Fruit fly (Drosophila melanogaster) whole organism, embryonic: ENCODE measurements around the gene parvin.
A peak's percentile ranks its signal among the peaks of the same experiment; 100 is the strongest.

ENCODE experiments used
- Bdp1 ChIP-seq: fragments of 200-800 bp; sonication (Bioruptor generic); optimal IDR thresholded peaks from 3 replicates; lab custom pipeline; 2016; ENCODE audit warnings: missing biosample characterization, missing genetic modification characterization
- CG10209 ChIP-seq: fragments of 200-800 bp; sonication (Bioruptor generic); optimal IDR thresholded peaks from 3 replicates; lab custom pipeline; 2017; ENCODE audit warnings: missing biosample characterization, mild to moderate bottlenecking, missing genetic modification characterization, missing genetic modification reagents
- CG10366 ChIP-seq: fragments of 200-800 bp; sonication (Bioruptor generic); IDR thresholded peaks from 2 replicates; pipeline ENCODE4 v1.3.6; 2022; ENCODE audit warnings: missing biosample characterization, missing genetic modification characterization
- CG10543 ChIP-seq: fragments of 200-800 bp; sonication (Bioruptor generic); optimal IDR thresholded peaks from 3 replicates; lab custom pipeline; 2017; ENCODE audit warnings: missing biosample characterization, mild to moderate bottlenecking, missing genetic modification characterization, moderate library complexity
- CG13123 ChIP-seq: fragments of 200-800 bp; sonication (Bioruptor generic); optimal IDR thresholded peaks from 2 replicates; lab custom pipeline; 2016; ENCODE audit warnings: missing biosample characterization, missing genetic modification characterization
- CG14441 ChIP-seq: fragments of 200-800 bp; sonication (Bioruptor generic); IDR thresholded peaks from 2 replicates; pipeline ENCODE4 v1.3.6; 2022; ENCODE audit warnings: missing biosample characterization, missing genetic modification characterization
- CG1602 ChIP-seq: fragments of 200-800 bp; sonication (Bioruptor generic); optimal IDR thresholded peaks from 3 replicates; lab custom pipeline; 2016; ENCODE audit warnings: missing biosample characterization, missing genetic modification characterization
- CG16813 ChIP-seq: fragments of 200-800 bp; sonication (Bioruptor generic); IDR thresholded peaks from 3 replicates; pipeline ENCODE4 v1.3.6; 2022; ENCODE audit warnings: missing biosample characterization, missing genetic modification characterization; ENCODE audit not compliant: partially characterized antibody
- CG17328 ChIP-seq: fragments of 200-800 bp; sonication (Bioruptor generic); IDR thresholded peaks from 2 replicates; pipeline ENCODE4 v1.3.6; 2022; ENCODE audit warnings: missing biosample characterization, missing genetic modification characterization
- CG18262 ChIP-seq: fragments of 200-800 bp; optimal IDR thresholded peaks from 3 replicates; lab custom pipeline; 2019; ENCODE audit warnings: missing biosample characterization, mild to moderate bottlenecking, missing genetic modification characterization, moderate library complexity
- CG31224 ChIP-seq: fragments of 200-800 bp; sonication (Bioruptor generic); IDR thresholded peaks from 2 replicates; pipeline ENCODE4 v1.3.6; 2022; ENCODE audit warnings: missing biosample characterization, missing genetic modification characterization
- CG33557 ChIP-seq: fragments of 200-800 bp; sonication (Bioruptor generic); optimal IDR thresholded peaks from 2 replicates; lab custom pipeline; 2019; ENCODE audit warnings: missing biosample characterization, mild to moderate bottlenecking, missing genetic modification characterization, moderate library complexity
- CG4730 ChIP-seq: fragments of 200-800 bp; sonication (Bioruptor generic); IDR thresholded peaks from 2 replicates; pipeline ENCODE4 v1.3.6; 2022; ENCODE audit warnings: missing biosample characterization, missing genetic modification characterization
- CG5180 ChIP-seq: fragments of 200-800 bp; sonication (Bioruptor generic); optimal IDR thresholded peaks from 3 replicates; lab custom pipeline; 2017; ENCODE audit warnings: missing biosample characterization, missing genetic modification characterization, mild to moderate bottlenecking, moderate library complexity, missing genetic modification reagents
- CG5953 ChIP-seq: fragments of 200-800 bp; sonication (Bioruptor generic); IDR thresholded peaks from 2 replicates; pipeline ENCODE4 v1.3.6; 2022; ENCODE audit warnings: missing biosample characterization, missing genetic modification characterization
- CG6272 ChIP-seq: fragments of 200-800 bp; sonication (Bioruptor generic); IDR thresholded peaks from 2 replicates; pipeline ENCODE4 v1.3.6; 2022; ENCODE audit warnings: missing biosample characterization, missing genetic modification characterization
- CG9817 ChIP-seq: fragments of 200-800 bp; sonication (Bioruptor generic); optimal IDR thresholded peaks from 2 replicates; lab custom pipeline; 2018; ENCODE audit warnings: missing biosample characterization, mild to moderate bottlenecking, missing genetic modification characterization, moderate library complexity
- CkIIα-i1 ChIP-seq: fragments of 200-800 bp; sonication (Bioruptor generic); IDR thresholded peaks from 2 replicates; pipeline ENCODE4 v1.3.6; 2022; ENCODE audit warnings: missing biosample characterization, missing genetic modification characterization
- CoRest ChIP-seq: fragments of 200-800 bp; sonication (Bioruptor generic); optimal IDR thresholded peaks from 3 replicates; lab custom pipeline; 2018; ENCODE audit warnings: missing biosample characterization, mild to moderate bottlenecking, missing genetic modification characterization, moderate library complexity
- Dp ChIP-seq: fragments of 200-800 bp; sonication (Bioruptor generic); optimal IDR thresholded peaks from 2 replicates; lab custom pipeline; 2018; ENCODE audit warnings: missing biosample characterization, mild to moderate bottlenecking, missing genetic modification characterization, moderate library complexity
- Drgx ChIP-seq: fragments of 200-800 bp; sonication (Bioruptor generic); IDR thresholded peaks from 2 replicates; pipeline ENCODE4 v1.3.6; 2022; ENCODE audit warnings: missing biosample characterization, missing genetic modification characterization
- E2f2 ChIP-seq: fragments of 200-800 bp; sonication (Bioruptor generic); IDR thresholded peaks from 2 replicates; pipeline ENCODE4 v1.3.6; 2022; ENCODE audit warnings: missing biosample characterization, missing genetic modification characterization
- HLH3B ChIP-seq: fragments of 200-800 bp; sonication (Bioruptor generic); IDR thresholded peaks from 2 replicates; pipeline ENCODE4 v1.3.6; 2022; ENCODE audit warnings: missing biosample characterization, missing genetic modification characterization
- HmgD ChIP-seq: fragments of 200-800 bp; sonication (Bioruptor generic); optimal IDR thresholded peaks from 3 replicates; lab custom pipeline; 2016; ENCODE audit warnings: missing biosample characterization, missing genetic modification characterization
- Med ChIP-seq: fragments of 200-800 bp; sonication (Bioruptor generic); peaks from one replicate; lab custom pipeline; 2016; ENCODE audit warnings: missing biosample characterization, missing genetic modification characterization, mild to moderate bottlenecking, inconsistent platforms, moderate library complexity
- NC2α ChIP-seq: fragments of 200-800 bp; sonication (Bioruptor generic); optimal IDR thresholded peaks from 2 replicates; lab custom pipeline; 2016; ENCODE audit warnings: missing biosample characterization, missing genetic modification characterization
- NC2β ChIP-seq: fragments of 200-800 bp; sonication (Bioruptor generic); optimal IDR thresholded peaks from 2 replicates; lab custom pipeline; 2016; ENCODE audit warnings: missing biosample characterization, missing genetic modification characterization
- Oaz ChIP-seq: fragments of 200-800 bp; sonication (Bioruptor generic); IDR thresholded peaks from 2 replicates; pipeline ENCODE4 v1.3.6; 2022; ENCODE audit warnings: missing biosample characterization, missing genetic modification characterization
- Optix ChIP-seq: fragments of 200-800 bp; sonication (Bioruptor generic); IDR thresholded peaks from 3 replicates; pipeline ENCODE4 v1.3.6; 2022; ENCODE audit warnings: missing biosample characterization, missing genetic modification characterization
- Rfx ChIP-seq: fragments of 200-800 bp; sonication (Bioruptor generic); IDR thresholded peaks from 2 replicates; pipeline ENCODE4 v1.3.6; 2022; ENCODE audit warnings: missing biosample characterization, missing genetic modification characterization
- Trl ChIP-seq, 3 experiments: fragments of >200 bp in 2 of 3; fragments of 200-800 bp in 1 of 3; sonication (Bioruptor generic) in 1 of 3; optimal IDR thresholded peaks; 2 replicates in 1 of 3; 3 replicates in 2 of 3; lab custom pipeline; 2016 to 2017; ENCODE audit warnings: missing biosample characterization in 1 of 3, missing genetic modification characterization in 1 of 3
- bowl ChIP-seq: fragments of 200-800 bp; sonication (Bioruptor generic); IDR thresholded peaks from 2 replicates; pipeline ENCODE4 v1.3.6; 2022; ENCODE audit warnings: missing biosample characterization, missing genetic modification characterization
- dimm ChIP-seq: fragments of 200-800 bp; sonication (Bioruptor generic); IDR thresholded peaks from 2 replicates; pipeline ENCODE4 v1.3.6; 2022; ENCODE audit warnings: missing biosample characterization, missing genetic modification characterization
- fd3F ChIP-seq: fragments of 200-800 bp; sonication (Bioruptor generic); optimal IDR thresholded peaks from 2 replicates; lab custom pipeline; 2018; ENCODE audit warnings: missing biosample characterization, mild to moderate bottlenecking, missing genetic modification characterization, moderate library complexity
- fu2 ChIP-seq: fragments of 200-800 bp; sonication (Bioruptor generic); optimal IDR thresholded peaks from 2 replicates; lab custom pipeline; 2016; ENCODE audit warnings: missing biosample characterization, missing genetic modification characterization
- gce ChIP-seq: fragments of 200-800 bp; sonication (Bioruptor generic); IDR thresholded peaks from 3 replicates; pipeline ENCODE4 v1.3.6; 2022; ENCODE audit warnings: missing biosample characterization, missing genetic modification characterization
- gcm ChIP-seq: fragments of 200-800 bp; sonication (Bioruptor generic); optimal IDR thresholded peaks from 2 replicates; lab custom pipeline; 2019; ENCODE audit warnings: missing biosample characterization, mild to moderate bottlenecking, missing genetic modification characterization, moderate library complexity
- gfzf ChIP-seq: fragments of 200-800 bp; sonication (Bioruptor generic); optimal IDR thresholded peaks from 2 replicates; lab custom pipeline; 2016; ENCODE audit warnings: missing biosample characterization, mild to moderate bottlenecking, missing genetic modification characterization, moderate library complexity
- grn ChIP-seq: fragments of 200-800 bp; sonication (Bioruptor generic); optimal IDR thresholded peaks from 3 replicates; lab custom pipeline; 2017; ENCODE audit warnings: missing biosample characterization, missing genetic modification characterization
- hkb ChIP-seq, 2 experiments: fragments of 200-800 bp in 1 of 2; fragments of >200 bp in 1 of 2; sonication (Bioruptor generic) in 1 of 2; IDR thresholded peaks in 1 of 2; optimal IDR thresholded peaks in 1 of 2; 2 replicates each; pipeline versions ENCODE4 v1.3.6 to Lab custom; 2017 to 2022; ENCODE audit warnings: missing biosample characterization in 1 of 2, missing genetic modification characterization in 1 of 2
- jigr1 ChIP-seq: fragments of 200-800 bp; sonication (Bioruptor generic); IDR thresholded peaks from 3 replicates; pipeline ENCODE4 v1.3.6; 2022; ENCODE audit warnings: missing biosample characterization, missing genetic modification characterization
- lbe ChIP-seq: fragments of 200-800 bp; sonication (Bioruptor generic); optimal IDR thresholded peaks from 2 replicates; lab custom pipeline; 2016; ENCODE audit warnings: missing biosample characterization, mild to moderate bottlenecking, missing genetic modification characterization
- nerfin-2 ChIP-seq: fragments of 200-800 bp; sonication (Bioruptor generic); IDR thresholded peaks from 2 replicates; pipeline ENCODE4 v1.3.6; 2022; ENCODE audit warnings: missing biosample characterization, missing genetic modification characterization; ENCODE audit not compliant: partially characterized antibody
- scrt ChIP-seq: fragments of 200-800 bp; sonication (Bioruptor generic); optimal IDR thresholded peaks from 2 replicates; lab custom pipeline; 2018; ENCODE audit warnings: missing biosample characterization, mild to moderate bottlenecking, missing genetic modification characterization, moderate library complexity
- slou ChIP-seq: fragments of 200-800 bp; sonication (Bioruptor generic); optimal IDR thresholded peaks from 3 replicates; lab custom pipeline; 2016; ENCODE audit warnings: missing biosample characterization, missing genetic modification characterization
- sqz ChIP-seq: fragments of 200-800 bp; sonication (Bioruptor generic); optimal IDR thresholded peaks from 3 replicates; lab custom pipeline; 2018; ENCODE audit warnings: missing biosample characterization, mild to moderate bottlenecking, missing genetic modification characterization
- sr ChIP-seq: fragments of 200-800 bp; sonication (Bioruptor generic); IDR thresholded peaks from 3 replicates; pipeline ENCODE4 v1.3.6; 2022; ENCODE audit warnings: missing biosample characterization, missing genetic modification characterization
- trem ChIP-seq: fragments of 200-800 bp; optimal IDR thresholded peaks from 3 replicates; lab custom pipeline; 2019; ENCODE audit warnings: missing biosample characterization, mild to moderate bottlenecking, missing genetic modification characterization, moderate library complexity
- unc-4 ChIP-seq: fragments of 200-800 bp; sonication (Bioruptor generic); IDR thresholded peaks from 2 replicates; pipeline ENCODE4 v1.3.6; 2022; ENCODE audit warnings: missing biosample characterization, missing genetic modification characterization; ENCODE audit not compliant: partially characterized antibody
- yki ChIP-seq: fragments of >200 bp; optimal IDR thresholded peaks from 3 replicates; lab custom pipeline; 2018
- zf30C ChIP-seq: fragments of 200-800 bp; sonication (Bioruptor generic); optimal IDR thresholded peaks from 3 replicates; lab custom pipeline; 2018; ENCODE audit warnings: missing biosample characterization, mild to moderate bottlenecking, missing genetic modification characterization

The parvin gene

DNA sequence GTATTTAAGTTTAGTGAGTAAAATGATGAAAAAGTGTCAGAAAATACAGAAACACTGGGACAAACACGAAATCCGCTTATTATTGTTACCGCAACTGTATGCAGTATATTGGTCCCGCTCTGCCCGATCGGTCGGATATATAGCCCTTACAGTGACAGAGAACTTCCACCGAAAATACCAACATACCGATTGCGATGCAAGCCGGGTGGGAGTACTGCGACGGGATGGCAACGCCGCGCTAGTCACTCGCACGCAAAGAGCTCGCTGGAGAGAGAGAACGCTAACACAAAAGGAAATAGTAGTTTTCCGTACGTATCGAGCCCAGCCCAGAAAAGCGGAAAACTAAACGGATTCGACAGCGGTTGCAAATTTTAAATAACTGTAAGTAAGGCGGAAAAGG lies 49.0 kb upstream of the parvin start, which contains the start of gene Cdc42 (continued):
- TF ChIP-seq CG18262 (tag; lab: Kevin White, UChicago) (no peak), CG6272 (GFP tag; lab: Robert Waterston, UW) (no peak), dimm (GFP tag; lab: Robert Waterston, UW) (no peak), CG13123 (no peak), yki (lab: Kevin White, UChicago) (no peak), Dp (GFP tag; lab: Kevin White, UChicago) (peak; percentile 4), bowl (GFP tag; lab: Robert Waterston, UW) (no peak), Trl (optimal IDR thresholded peaks at IDR 0.05; lab: Kevin White, UChicago) (peak in 1 of 2 experiments; percentile 35), Trl (GFP tag; optimal IDR thresholded peaks at IDR 0.05; lab: Kevin White, UChicago) (no peak), CG9817 (no peak), jigr1 (GFP tag; lab: Robert Waterston, UW) (no peak), Optix (GFP tag; lab: Robert Waterston, UW) (no peak), CG14441 (GFP tag; lab: Robert Waterston, UW) (no peak), Rfx (GFP tag; lab: Robert Waterston, UW) (peak; percentile 43; the same call in 1 of the 2 replicates), E2f2 (GFP tag; lab: Robert Waterston, UW) (no peak), trem (peak; percentile 19), CG10366 (no peak), sr (GFP tag; lab: Robert Waterston, UW) (0 out of 3 replicates have a peak, but pooled peaks have one; percentile 34), zf30C (no peak), hkb (optimal IDR thresholded peaks at IDR 0.05; lab: Kevin White, UChicago) (no peak), hkb (GFP tag; IDR thresholded peaks at IDR 0.05; lab: Robert Waterston, UW) (no peak), fu2 (no peak), Bdp1 (no peak), Med (GFP tag; lab: Kevin White, UChicago) (peak; percentile 87), CG17328 (GFP tag; lab: Robert Waterston, UW) (no peak), CoRest (no peak), sqz (GFP tag; lab: Kevin White, UChicago) (no peak), grn (GFP tag; lab: Kevin White, UChicago) (no peak), HmgD (GFP tag; lab: Kevin White, UChicago) (no peak), CG16813 (GFP tag; lab: Robert Waterston, UW) (no peak), gcm (GFP tag; lab: Kevin White, UChicago) (no peak), CkIIα-i1 (GFP tag; lab: Robert Waterston, UW) (no peak), nerfin-2 (GFP tag; lab: Robert Waterston, UW) (0 out of 2 replicates have a peak, but pooled peaks have one; percentile 31), CG33557 (GFP tag; lab: Kevin White, UChicago) (no peak), CG10543 (GFP tag; lab: Kevin White, UChicago) (no peak), CG5180 (GFP tag; lab: Kevin White, UChicago) (no peak), slou (no peak), HLH3B (GFP tag; lab: Robert Waterston, UW) (no peak), Drgx (GFP tag; lab: Robert Waterston, UW) (no peak), gce (GFP tag; lab: Robert Waterston, UW) (no peak), fd3F (no peak), CG31224 (GFP tag; lab: Robert Waterston, UW) (no peak), unc-4 (0 out of 2 replicates have a peak, but pooled peaks have one; percentile 24), CG4730 (GFP tag; lab: Robert Waterston, UW) (no peak), NC2β (no peak), gfzf (GFP tag; lab: Kevin White, UChicago) (peak; percentile 58), scrt (GFP tag; lab: Kevin White, UChicago) (no peak), Oaz (GFP tag; lab: Robert Waterston, UW) (no peak), NC2α (GFP tag; lab: Kevin White, UChicago) (no peak), CG10209 (GFP tag; lab: Kevin White, UChicago) (no peak), lbe (GFP tag; lab: Kevin White, UChicago) (no peak), CG1602 (GFP tag; lab: Kevin White, UChicago) (no peak), CG5953 (no peak)
